Worm (Caenorhabditis elegans) whole organism, L4/young adult: ENCODE results near the gene ptr-15.

Experiments
- W03F9.2 ChIP-seq: fragments of 150-350 bp; optimal IDR thresholded peaks from 2 replicates; lab custom pipeline; 2014; ENCODE audit warnings: missing biosample characterization, missing genetic modification characterization
- dao-5 ChIP-seq: sonication (generic microtip); optimal IDR thresholded peaks from 2 replicates; lab custom pipeline; 2016; ENCODE audit warnings: missing genotype, missing genetic modification characterization, moderate library complexity, missing compliant biosample characterization

DNA sequence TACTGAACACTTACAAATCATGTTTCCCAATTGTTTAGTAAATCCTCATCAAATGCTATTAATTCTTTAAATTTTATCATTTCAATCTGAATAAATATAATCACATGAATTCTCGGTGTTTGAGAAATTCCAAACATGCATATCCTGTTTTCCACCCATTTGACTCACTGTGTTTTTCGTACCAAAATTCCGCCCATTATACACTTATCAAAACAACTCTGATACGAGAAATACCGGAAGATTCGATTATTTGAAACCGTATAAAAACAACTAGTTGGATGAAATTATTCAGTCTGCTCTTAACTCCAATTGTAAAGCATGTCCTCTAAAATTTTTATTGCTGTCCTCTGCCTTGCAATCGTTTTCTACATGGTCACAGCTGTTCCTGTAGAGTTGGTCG, 21.6 kb downstream of the ptr-15 start, which contains the start of gene Y57E12B.1:
- TF ChIP-seq W03F9.2 (tag; lab: Kevin White, UChicago) (no peak), dao-5 (no peak)
